Worm (Caenorhabditis elegans): Measurements from ENCODE around the gene aakg-1.
A peak's percentile ranks its signal among the peaks of the same experiment; 100 is the strongest.

The aakg-1 gene

DNA sequence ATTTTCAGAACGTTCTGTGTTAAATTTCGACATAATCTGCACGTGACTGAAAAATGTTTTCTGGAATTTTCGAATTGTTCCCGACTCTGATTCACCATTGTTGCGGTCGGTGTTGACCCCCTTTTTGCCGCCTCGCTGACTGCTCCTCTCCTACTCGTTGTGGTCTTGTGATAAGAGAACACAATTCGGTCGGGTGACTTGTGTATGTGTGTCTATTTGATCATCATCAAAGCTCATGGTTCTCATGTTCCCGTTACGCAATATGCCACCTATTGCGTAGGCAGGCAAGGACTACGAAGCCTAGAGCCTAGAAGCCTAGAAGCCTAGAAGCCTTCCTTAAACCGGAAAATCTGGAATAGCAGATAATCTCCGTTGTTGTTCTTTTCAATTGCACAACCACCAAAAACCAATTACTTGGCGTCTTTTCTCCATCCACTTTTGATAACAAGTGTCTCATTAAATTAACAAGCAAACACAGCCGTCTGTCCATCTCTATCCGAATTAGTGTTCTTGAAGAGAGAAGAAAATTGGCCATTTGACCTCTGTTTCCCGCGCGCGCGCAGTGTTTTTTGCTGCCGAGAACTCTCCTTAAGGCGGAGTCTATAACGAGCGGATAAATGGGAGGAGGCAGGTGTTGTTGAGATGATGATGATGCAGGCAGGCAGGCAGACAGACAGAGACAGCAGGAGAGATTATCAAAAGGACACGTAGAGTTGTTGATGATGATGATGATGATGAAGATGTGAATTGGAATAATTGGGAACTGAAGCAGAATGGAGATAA lies 39.7 kb upstream of the aakg-1 start:
- TF ChIP-seq ceh-28 (tag; optimal IDR thresholded peaks at IDR 0.05) (peak; percentile 13), ztf-11 (tag; optimal IDR thresholded peaks at IDR 0.05) (no peak), nhr-12 (tag; optimal IDR thresholded peaks at IDR 0.05) (no peak), unc-39 (tag; optimal IDR thresholded peaks at IDR 0.05) (no peak), nfya-1 (tag; optimal IDR thresholded peaks at IDR 0.05; ENCODE audit: insufficient read depth) (peak; percentile 41), elt-1 (tag; optimal IDR thresholded peaks at IDR 0.05) (no peak), egl-27 (tag; optimal IDR thresholded peaks at IDR 0.05) (no peak), lsy-12 (tag; optimal IDR thresholded peaks at IDR 0.05) (no peak), nhr-43 (tag; optimal IDR thresholded peaks at IDR 0.05; ENCODE audit: poor library complexity, severe bottlenecking) (peak; percentile 64), sea-2 (GFP tag; optimal IDR thresholded peaks at IDR 0.05) (no peak), tbx-2 (tag; optimal IDR thresholded peaks at IDR 0.05) (peak; percentile 12), lin-39 (tag; optimal IDR thresholded peaks at IDR 0.05) (peak; percentile 12), fkh-2 (tag; optimal IDR thresholded peaks at IDR 0.05) (no peak), mml-1 (tag; optimal IDR thresholded peaks at IDR 0.05) (no peak), nhr-23 (tag; optimal IDR thresholded peaks at IDR 0.05) (peak; percentile 81), fkh-10 (GFP tag; optimal IDR thresholded peaks at IDR 0.05) (no peak), zag-1 (tag; optimal IDR thresholded peaks at IDR 0.05) (no peak), skn-1 (tag; optimal IDR thresholded peaks at IDR 0.05) (peak; percentile 28), nhr-77 (tag; optimal IDR thresholded peaks at IDR 0.05) (no peak), fos-1 (tag; optimal IDR thresholded peaks at IDR 0.05) (peak; percentile 79), egl-5 (tag; optimal IDR thresholded peaks at IDR 0.05) (peak; percentile 82), nhr-76 (tag; optimal IDR thresholded peaks at IDR 0.05) (no peak), ama-1 (optimal IDR thresholded peaks at IDR 0.05) (peak; percentile 77), ztf-4 (tag; optimal IDR thresholded peaks at IDR 0.05) (no peak), snpc-4 (tag; optimal IDR thresholded peaks at IDR 0.05) (no peak), eor-1 (tag; optimal IDR thresholded peaks at IDR 0.05) (peak in 1 of 2 experiments; percentile 61), nhr-28 (tag; optimal IDR thresholded peaks at IDR 0.05) (no peak), unc-62 (GFP tag; optimal IDR thresholded peaks at IDR 0.05) (peak; percentile 37), R02D3.7 (tag; optimal IDR thresholded peaks at IDR 0.05) (no peak), nhr-11 (tag; optimal IDR thresholded peaks at IDR 0.05) (no peak), ceh-82 (tag; optimal IDR thresholded peaks at IDR 0.05) (no peak), pqm-1 (tag; optimal IDR thresholded peaks at IDR 0.05) (peak; percentile 93), nhr-237 (tag; optimal IDR thresholded peaks at IDR 0.05) (no peak), pha-4 (tag; optimal IDR thresholded peaks at IDR 0.05) (peak; percentile 92), elt-3 (tag; optimal IDR thresholded peaks at IDR 0.05) (peak in 1 of 3 experiments; percentile 14), elt-2 (tag; optimal IDR thresholded peaks at IDR 0.05) (peak; percentile 84), lin-15B (tag; optimal IDR thresholded peaks at IDR 0.05) (no peak), ceh-9 (tag; optimal IDR thresholded peaks at IDR 0.05) (no peak), ZK546.5 (tag; optimal IDR thresholded peaks at IDR 0.05) (no peak), nhr-25 (tag; optimal IDR thresholded peaks at IDR 0.05) (peak; percentile 67), mdl-1 (tag; optimal IDR thresholded peaks at IDR 0.05) (no peak), aly-2 (tag; optimal IDR thresholded peaks at IDR 0.05) (no peak), jun-1 (tag; optimal IDR thresholded peaks at IDR 0.05) (peak; percentile 95)

DNA sequence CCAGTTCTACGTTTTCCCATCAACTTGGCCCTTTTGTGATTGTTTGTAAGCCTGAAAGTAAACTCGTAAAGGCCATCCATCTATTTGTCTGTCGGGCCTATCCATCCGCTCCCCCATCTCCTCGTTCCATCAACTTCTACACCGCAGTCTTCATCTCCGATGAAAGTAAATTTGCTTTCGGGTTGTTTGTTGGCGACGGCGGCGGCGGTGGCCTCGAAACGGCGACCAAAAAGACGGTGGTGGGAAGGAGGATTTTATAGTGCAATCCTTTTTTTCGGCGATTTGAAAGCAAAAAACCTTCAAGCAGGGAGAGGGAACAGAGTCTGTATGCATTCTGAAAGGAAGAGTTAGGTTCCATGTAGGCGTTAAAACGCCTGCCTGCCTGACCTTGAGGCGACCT lies 39.0 kb upstream of the aakg-1 start:
- no peak for TF ChIP-seq R02D3.7 (tag; optimal IDR thresholded peaks at IDR 0.05)
- peak; percentile 9 for TF ChIP-seq pha-4 (tag; optimal IDR thresholded peaks at IDR 0.05)
